Worm (Caenorhabditis elegans) whole organism, mixed stage, embryonic: ENCODE results near the gene npr-42.

ENCODE experiments used
- ces-1 ChIP-seq: fragments of 150-350 bp; optimal IDR thresholded peaks from 2 replicates; lab custom pipeline; 2014; ENCODE audit warnings: missing biosample characterization, missing genetic modification reagents, missing genetic modification characterization
- drap-1 ChIP-seq: fragments of 200-800 bp; sonication (Bioruptor generic); optimal IDR thresholded peaks from 3 replicates; lab custom pipeline; 2018; ENCODE audit warnings: mild to moderate bottlenecking, missing genetic modification characterization, missing compliant biosample characterization
- elt-3 ChIP-seq: fragments of 150-350 bp; optimal IDR thresholded peaks from 2 replicates; lab custom pipeline; 2014; ENCODE audit warnings: missing biosample characterization, missing genetic modification characterization
- lsy-2 ChIP-seq: fragments of 150-350 bp; optimal IDR thresholded peaks from 2 replicates; lab custom pipeline; 2014; ENCODE audit warnings: missing biosample characterization, missing genetic modification characterization
- mab-5 ChIP-seq: fragments of 150-350 bp; optimal IDR thresholded peaks from 2 replicates; lab custom pipeline; 2014; ENCODE audit warnings: missing biosample characterization, missing genetic modification characterization
- mep-1 ChIP-seq: fragments of 150-350 bp; optimal IDR thresholded peaks from 2 replicates; lab custom pipeline; 2017; ENCODE audit warnings: missing biosample characterization, missing genetic modification reagents, missing genetic modification characterization, inconsistent platforms
- nhr-12 ChIP-seq: fragments of 150-350 bp; optimal IDR thresholded peaks from 2 replicates; lab custom pipeline; 2014; ENCODE audit warnings: missing biosample characterization, missing genetic modification characterization
- nhr-76 ChIP-seq: sonication (generic microtip); optimal IDR thresholded peaks from 2 replicates; lab custom pipeline; 2017; ENCODE audit warnings: missing biosample characterization, missing genetic modification characterization
- snpc-4 ChIP-seq: fragments of 150-350 bp; optimal IDR thresholded peaks from 2 replicates; lab custom pipeline; 2014; ENCODE audit warnings: missing biosample characterization, missing genetic modification characterization
- zip-8 ChIP-seq: fragments of 150-350 bp; optimal IDR thresholded peaks from 2 replicates; lab custom pipeline; 2014; ENCODE audit warnings: missing biosample characterization, missing genetic modification characterization
- ztf-11 ChIP-seq: fragments of 150-350 bp; optimal IDR thresholded peaks from 2 replicates; lab custom pipeline; 2014; ENCODE audit warnings: missing biosample characterization, missing genetic modification characterization

- TF ChIP-seq snpc-4, result no peak
- no peak for TF ChIP-seq nhr-12
- TF ChIP-seq ztf-11 (tag; lab: Kevin White, UChicago), result no peak
- TF ChIP-seq elt-3, result no peak
- no peak for TF ChIP-seq mep-1
- TF ChIP-seq lsy-2 (tag; lab: Kevin White, UChicago), result no peak
- TF ChIP-seq mab-5 (tag; lab: Kevin White, UChicago), result no peak
- TF ChIP-seq nhr-76 (tag; lab: Kevin White, UChicago), result no peak
- TF ChIP-seq ces-1 (GFP tag; lab: Kevin White, UChicago), result no peak
- no peak for TF ChIP-seq drap-1
- no peak for TF ChIP-seq zip-8
Observed at ce11 chrII:4324061-4324460, 48.1 kb downstream of the npr-42 start, which contains the start of gene mog-2.
